Fruit fly (Drosophila melanogaster): ENCODE results near the gene CG7551.

Gene CG7551

dm6 chr3L:11417273-11418040 is 40.8 kb upstream of the CG7551 start:
- TF ChIP-seq Hr83 (GFP tag; optimal IDR thresholded peaks at IDR 0.05; ENCODE audit: poor library complexity, severe bottlenecking) (no peak), Myc (optimal IDR thresholded peaks at IDR 0.05) (no peak), GATAd (GFP tag; optimal IDR thresholded peaks at IDR 0.05) (no peak), CG32264 (GFP tag; optimal IDR thresholded peaks at IDR 0.05) (no peak), Hnf4 (GFP tag; optimal IDR thresholded peaks at IDR 0.05) (no peak), CG9705 (GFP tag; optimal IDR thresholded peaks at IDR 0.05) (no peak), sv (GFP tag; optimal IDR thresholded peaks at IDR 0.05) (peak; percentile 53), Vsx2 (GFP tag; optimal IDR thresholded peaks at IDR 0.05; ENCODE audit: partially characterized antibody) (no peak), HLH106 (tag; optimal IDR thresholded peaks at IDR 0.05) (no peak), h (GFP tag; optimal IDR thresholded peaks at IDR 0.05) (no peak), brk (GFP tag; optimal IDR thresholded peaks at IDR 0.05) (no peak), rgr (GFP tag; optimal IDR thresholded peaks at IDR 0.05) (peak; percentile 16)

dm6 chr3L:11418041-11418674 is 40.1 kb upstream of the CG7551 start:
- no peak for TF ChIP-seq woc (GFP tag; optimal IDR thresholded peaks at IDR 0.05)
- TF ChIP-seq Sp1 (GFP tag; optimal IDR thresholded peaks at IDR 0.05): no peak
- no peak for TF ChIP-seq CrebA (GFP tag; optimal IDR thresholded peaks at IDR 0.05; ENCODE audit: borderline replicate concordance)
- peak; percentile 52 for TF ChIP-seq sv (GFP tag; optimal IDR thresholded peaks at IDR 0.05)
- no peak for TF ChIP-seq tai (GFP tag; optimal IDR thresholded peaks at IDR 0.05)

dm6 chr3L:11419344-11419743 is 38.9 kb upstream of the CG7551 start:
- TF ChIP-seq OdsH (GFP tag; optimal IDR thresholded peaks at IDR 0.05) (no peak), pan (optimal IDR thresholded peaks at IDR 0.05) (no peak), brk (GFP tag; optimal IDR thresholded peaks at IDR 0.05) (no peak), br (GFP tag; optimal IDR thresholded peaks at IDR 0.05) (no peak), Hr78 (GFP tag; optimal IDR thresholded peaks at IDR 0.05) (no peak), psq (GFP tag; optimal IDR thresholded peaks at IDR 0.05) (no peak), usp (GFP tag; optimal IDR thresholded peaks at IDR 0.05) (no peak), Sp1 (GFP tag; optimal IDR thresholded peaks at IDR 0.05) (no peak), Hr83 (GFP tag; optimal IDR thresholded peaks at IDR 0.05; ENCODE audit: poor library complexity, severe bottlenecking) (no peak), Vsx2 (GFP tag; optimal IDR thresholded peaks at IDR 0.05; ENCODE audit: partially characterized antibody) (no peak), Myc (optimal IDR thresholded peaks at IDR 0.05) (no peak), Abd-B (GFP tag; optimal IDR thresholded peaks at IDR 0.05) (no peak), lola (GFP tag; optimal IDR thresholded peaks at IDR 0.05) (no peak), rgr (GFP tag; optimal IDR thresholded peaks at IDR 0.05) (no peak)

dm6 chr3L:11420976-11421375 is 37.3 kb upstream of the CG7551 start:
- TF ChIP-seq fru (GFP tag; optimal IDR thresholded peaks at IDR 0.05): no peak
- no peak for TF ChIP-seq Mio (GFP tag; optimal IDR thresholded peaks at IDR 0.05)
- TF ChIP-seq dl (GFP tag; optimal IDR thresholded peaks at IDR 0.05; ENCODE audit: insufficient read depth in 1 of 2, partially characterized antibody in 2 of 2): no peak
- TF ChIP-seq Jra (GFP tag; optimal IDR thresholded peaks at IDR 0.05): no peak
- TF ChIP-seq CrebA (GFP tag; optimal IDR thresholded peaks at IDR 0.05; ENCODE audit: borderline replicate concordance): no peak

- TF ChIP-seq fru (GFP tag; optimal IDR thresholded peaks at IDR 0.05) (no peak), Vsx2 (GFP tag; optimal IDR thresholded peaks at IDR 0.05; ENCODE audit: partially characterized antibody) (peak; percentile 15)
Measured at dm6 chr3L:11421905-11422304, 36.4 kb upstream of the CG7551 start.

dm6 chr3L:11422338-11422802 is 35.9 kb upstream of the CG7551 start:
- TF ChIP-seq usp (GFP tag; optimal IDR thresholded peaks at IDR 0.05) (no peak), GATAd (GFP tag; optimal IDR thresholded peaks at IDR 0.05) (no peak), Jra (GFP tag; optimal IDR thresholded peaks at IDR 0.05) (peak; percentile 20), rgr (GFP tag; optimal IDR thresholded peaks at IDR 0.05) (peak; percentile 6), tai (GFP tag; optimal IDR thresholded peaks at IDR 0.05) (no peak), Sp1 (GFP tag; optimal IDR thresholded peaks at IDR 0.05) (peak; percentile 58), brk (GFP tag; optimal IDR thresholded peaks at IDR 0.05) (no peak), dl (GFP tag; optimal IDR thresholded peaks at IDR 0.05; ENCODE audit: insufficient read depth in 1 of 2, partially characterized antibody in 2 of 2) (no peak), Vsx2 (GFP tag; optimal IDR thresholded peaks at IDR 0.05; ENCODE audit: partially characterized antibody) (no peak), sage (GFP tag; optimal IDR thresholded peaks at IDR 0.05) (no peak), HLH106 (tag; optimal IDR thresholded peaks at IDR 0.05) (peak; percentile 39), h (GFP tag; optimal IDR thresholded peaks at IDR 0.05) (peak; percentile 47), woc (GFP tag; optimal IDR thresholded peaks at IDR 0.05) (peak; percentile 51), Hnf4 (GFP tag; optimal IDR thresholded peaks at IDR 0.05) (peak; percentile 7), pan (optimal IDR thresholded peaks at IDR 0.05) (no peak), br (GFP tag; optimal IDR thresholded peaks at IDR 0.05) (peak; percentile 52), dmrt93B (GFP tag; optimal IDR thresholded peaks at IDR 0.05) (peak; percentile 9), CG32264 (GFP tag; optimal IDR thresholded peaks at IDR 0.05) (no peak), Mio (GFP tag; optimal IDR thresholded peaks at IDR 0.05) (no peak), psq (GFP tag; optimal IDR thresholded peaks at IDR 0.05) (peak; percentile 30), N (GFP tag; optimal IDR thresholded peaks at IDR 0.05) (no peak), sv (GFP tag; optimal IDR thresholded peaks at IDR 0.05) (peak; percentile 29), lola (GFP tag; optimal IDR thresholded peaks at IDR 0.05) (no peak), Dif (GFP tag; optimal IDR thresholded peaks at IDR 0.05; ENCODE audit: partially characterized antibody) (no peak), foxo (GFP tag; optimal IDR thresholded peaks at IDR 0.05) (peak in 1 of 2 experiments; percentile 55), OdsH (GFP tag; optimal IDR thresholded peaks at IDR 0.05) (peak; percentile 15)

Data from whole organism, wandering third instar larva.